Fruit fly (Drosophila melanogaster) whole organism, embryonic: ENCODE results near the gene CG2691.

ENCODE experiments used
- B-H1 ChIP-seq: fragments of 200-800 bp; sonication (Bioruptor generic); IDR thresholded peaks from 3 replicates; pipeline ENCODE4 v1.3.6; 2022; ENCODE audit warnings: missing biosample characterization, missing genetic modification characterization
- CG10565 ChIP-seq: fragments of 200-800 bp; sonication (Bioruptor generic); optimal IDR thresholded peaks from 3 replicates; lab custom pipeline; 2016; ENCODE audit warnings: missing biosample characterization, mild to moderate bottlenecking, missing genetic modification characterization
- CG10959 ChIP-seq: fragments of 200-800 bp; sonication (Bioruptor generic); IDR thresholded peaks from 2 replicates; pipeline ENCODE4 v1.3.6; 2022; ENCODE audit warnings: missing biosample characterization, missing genetic modification characterization
- CG12071 ChIP-seq: fragments of 200-800 bp; sonication (Bioruptor generic); optimal IDR thresholded peaks from 3 replicates; lab custom pipeline; 2018; ENCODE audit warnings: missing biosample characterization, mild to moderate bottlenecking, missing genetic modification characterization
- CG13296 ChIP-seq: fragments of 200-800 bp; sonication (Bioruptor generic); optimal IDR thresholded peaks from 3 replicates; lab custom pipeline; 2018; ENCODE audit warnings: missing biosample characterization, mild to moderate bottlenecking, missing genetic modification characterization
- CG14860 ChIP-seq: fragments of 200-800 bp; sonication (Bioruptor generic); IDR thresholded peaks from 3 replicates; pipeline ENCODE4 v1.3.6; 2022; ENCODE audit warnings: missing biosample characterization, missing genetic modification characterization; ENCODE audit not compliant: partially characterized antibody
- CG15601 ChIP-seq: fragments of 200-800 bp; sonication (Bioruptor generic); optimal IDR thresholded peaks from 3 replicates; lab custom pipeline; 2019; ENCODE audit warnings: missing biosample characterization, mild to moderate bottlenecking, missing genetic modification characterization, moderate library complexity
- CG1602 ChIP-seq: fragments of 200-800 bp; sonication (Bioruptor generic); optimal IDR thresholded peaks from 3 replicates; lab custom pipeline; 2016; ENCODE audit warnings: missing biosample characterization, missing genetic modification characterization
- CG16813 ChIP-seq: fragments of 200-800 bp; sonication (Bioruptor generic); IDR thresholded peaks from 3 replicates; pipeline ENCODE4 v1.3.6; 2022; ENCODE audit warnings: missing biosample characterization, missing genetic modification characterization; ENCODE audit not compliant: partially characterized antibody
- CG17328 ChIP-seq: fragments of 200-800 bp; sonication (Bioruptor generic); IDR thresholded peaks from 2 replicates; pipeline ENCODE4 v1.3.6; 2022; ENCODE audit warnings: missing biosample characterization, missing genetic modification characterization
- CG17802 ChIP-seq: fragments of 200-800 bp; sonication (Bioruptor generic); optimal IDR thresholded peaks from 2 replicates; lab custom pipeline; 2018; ENCODE audit warnings: missing biosample characterization, mild to moderate bottlenecking, missing genetic modification characterization, moderate library complexity
- CG18619 ChIP-seq: fragments of 200-800 bp; sonication (Bioruptor generic); optimal IDR thresholded peaks from 3 replicates; lab custom pipeline; 2017; ENCODE audit warnings: missing biosample characterization, mild to moderate bottlenecking, missing genetic modification characterization
- CG2202 ChIP-seq: fragments of 200-800 bp; sonication (Bioruptor generic); optimal IDR thresholded peaks from 2 replicates; lab custom pipeline; 2018; ENCODE audit warnings: missing biosample characterization, mild to moderate bottlenecking, missing genetic modification characterization
- CG2678 ChIP-seq: fragments of 200-800 bp; sonication (Bioruptor generic); optimal IDR thresholded peaks from 3 replicates; lab custom pipeline; 2019; ENCODE audit warnings: missing biosample characterization, mild to moderate bottlenecking, missing genetic modification characterization, moderate library complexity
- CG31224 ChIP-seq: fragments of 200-800 bp; sonication (Bioruptor generic); IDR thresholded peaks from 2 replicates; pipeline ENCODE4 v1.3.6; 2022; ENCODE audit warnings: missing biosample characterization, missing genetic modification characterization
- CG33557 ChIP-seq: fragments of 200-800 bp; sonication (Bioruptor generic); optimal IDR thresholded peaks from 2 replicates; lab custom pipeline; 2019; ENCODE audit warnings: missing biosample characterization, mild to moderate bottlenecking, missing genetic modification characterization, moderate library complexity
- CG34224 ChIP-seq: fragments of 200-800 bp; sonication (Bioruptor generic); IDR thresholded peaks from 3 replicates; pipeline ENCODE4 v1.3.6; 2022; ENCODE audit warnings: missing biosample characterization, missing genetic modification characterization; ENCODE audit not compliant: partially characterized antibody
- CG3995 ChIP-seq: fragments of 200-800 bp; sonication (Bioruptor generic); optimal IDR thresholded peaks from 3 replicates; lab custom pipeline; 2016; ENCODE audit warnings: missing biosample characterization, missing genetic modification characterization
- CG6272 ChIP-seq: fragments of 200-800 bp; sonication (Bioruptor generic); IDR thresholded peaks from 2 replicates; pipeline ENCODE4 v1.3.6; 2022; ENCODE audit warnings: missing biosample characterization, missing genetic modification characterization
- CG7745 ChIP-seq: fragments of 200-800 bp; sonication (Bioruptor generic); optimal IDR thresholded peaks from 2 replicates; lab custom pipeline; 2018; ENCODE audit warnings: missing biosample characterization, mild to moderate bottlenecking, missing genetic modification characterization, moderate library complexity
- CG7963 ChIP-seq: fragments of 200-800 bp; sonication (Bioruptor generic); IDR thresholded peaks from 3 replicates; pipeline ENCODE4 v1.3.6; 2022; ENCODE audit warnings: missing biosample characterization, missing genetic modification characterization; ENCODE audit not compliant: partially characterized antibody
- CG8089 ChIP-seq: fragments of 200-800 bp; sonication (Bioruptor generic); optimal IDR thresholded peaks from 3 replicates; lab custom pipeline; 2016; ENCODE audit warnings: missing biosample characterization, missing genetic modification characterization
- CG8765 ChIP-seq: fragments of 200-800 bp; sonication (Bioruptor generic); IDR thresholded peaks from 2 replicates; pipeline ENCODE4 v1.3.6; 2022; ENCODE audit warnings: missing biosample characterization, missing genetic modification characterization
- CG9609 ChIP-seq: fragments of 200-800 bp; sonication (Bioruptor generic); optimal IDR thresholded peaks from 3 replicates; lab custom pipeline; 2016; ENCODE audit warnings: missing biosample characterization, missing genetic modification characterization
- Dll ChIP-seq: fragments of 200-800 bp; sonication (Bioruptor generic); IDR thresholded peaks from 4 replicates; pipeline ENCODE4 v1.3.6; 2022; ENCODE audit warnings: missing biosample characterization, missing genetic modification characterization; ENCODE audit not compliant: partially characterized antibody
- HLH4C ChIP-seq: fragments of 200-800 bp; sonication (Bioruptor generic); IDR thresholded peaks from 3 replicates; pipeline ENCODE4 v1.3.6; 2022; ENCODE audit warnings: missing biosample characterization, missing genetic modification characterization; ENCODE audit not compliant: partially characterized antibody
- HmgZ ChIP-seq: fragments of 200-800 bp; sonication (Bioruptor generic); optimal IDR thresholded peaks from 2 replicates; lab custom pipeline; 2018; ENCODE audit warnings: missing biosample characterization, mild to moderate bottlenecking, missing genetic modification characterization
- Hr39 ChIP-seq: fragments of >200 bp; optimal IDR thresholded peaks from 2 replicates; lab custom pipeline; 2017
- MESR4 ChIP-seq: fragments of 200-800 bp; sonication (Bioruptor generic); optimal IDR thresholded peaks from 2 replicates; lab custom pipeline; 2018; ENCODE audit warnings: missing biosample characterization, mild to moderate bottlenecking, missing genetic modification characterization, moderate library complexity
- MTF-1 ChIP-seq: fragments of 200-800 bp; sonication (Bioruptor generic); optimal IDR thresholded peaks from 2 replicates; lab custom pipeline; 2018; ENCODE audit warnings: missing biosample characterization, mild to moderate bottlenecking, missing genetic modification characterization, borderline replicate concordance
- Meics ChIP-seq: fragments of 200-800 bp; sonication (Bioruptor generic); optimal IDR thresholded peaks from 2 replicates; lab custom pipeline; 2017; ENCODE audit warnings: missing biosample characterization, mild to moderate bottlenecking, missing genetic modification characterization
- Mrtf ChIP-seq: fragments of 200-800 bp; sonication (Bioruptor generic); IDR thresholded peaks from 3 replicates; pipeline ENCODE4 v1.3.6; 2022; ENCODE audit warnings: missing biosample characterization, missing genetic modification characterization
- NC2β ChIP-seq: fragments of 200-800 bp; sonication (Bioruptor generic); optimal IDR thresholded peaks from 2 replicates; lab custom pipeline; 2016; ENCODE audit warnings: missing biosample characterization, missing genetic modification characterization
- Oli ChIP-seq: fragments of 200-800 bp; sonication (Bioruptor generic); optimal IDR thresholded peaks from 2 replicates; lab custom pipeline; 2018; ENCODE audit warnings: missing biosample characterization, mild to moderate bottlenecking, missing genetic modification characterization, moderate library complexity
- Opbp ChIP-seq: fragments of 200-800 bp; sonication (Bioruptor generic); IDR thresholded peaks from 3 replicates; pipeline ENCODE4 v1.3.6; 2022; ENCODE audit warnings: missing biosample characterization, missing genetic modification characterization; ENCODE audit not compliant: partially characterized antibody
- Ravus ChIP-seq: fragments of 200-800 bp; sonication (Bioruptor generic); IDR thresholded peaks from 2 replicates; pipeline ENCODE4 v1.3.6; 2022; ENCODE audit warnings: missing biosample characterization, missing genetic modification characterization
- YL-1 ChIP-seq: fragments of 200-800 bp; sonication (Bioruptor generic); optimal IDR thresholded peaks from 3 replicates; lab custom pipeline; 2017; ENCODE audit warnings: missing biosample characterization, mild to moderate bottlenecking, missing genetic modification characterization
- amos ChIP-seq: fragments of 200-800 bp; sonication (Bioruptor generic); IDR thresholded peaks from 2 replicates; pipeline ENCODE4 v1.3.6; 2022; ENCODE audit warnings: missing biosample characterization, missing genetic modification characterization; ENCODE audit not compliant: partially characterized antibody
- chif ChIP-seq, 2 experiments: fragments of 200-800 bp; sonication (Bioruptor generic); optimal IDR thresholded peaks; 3 replicates each; lab custom pipeline; 2016; ENCODE audit warnings: missing biosample characterization in 2 of 2, missing genetic modification characterization in 2 of 2
- danr ChIP-seq: fragments of 200-800 bp; sonication (Bioruptor generic); IDR thresholded peaks from 2 replicates; pipeline ENCODE4 v1.3.6; 2022; ENCODE audit warnings: missing biosample characterization, missing genetic modification characterization
- grn ChIP-seq: fragments of 200-800 bp; sonication (Bioruptor generic); optimal IDR thresholded peaks from 3 replicates; lab custom pipeline; 2017; ENCODE audit warnings: missing biosample characterization, missing genetic modification characterization
- gt ChIP-seq: fragments of 200-800 bp; sonication (Bioruptor generic); IDR thresholded peaks from 2 replicates; pipeline ENCODE4 v1.3.6; 2022; ENCODE audit warnings: missing biosample characterization, missing genetic modification characterization
- lola ChIP-seq, 3 experiments: fragments of >200 bp in 2 of 3; fragments of 200-800 bp in 1 of 3; sonication (Bioruptor generic) in 1 of 3; optimal IDR thresholded peaks; 2 replicates each; lab custom pipeline; 2017 to 2019; ENCODE audit warnings: missing biosample characterization in 3 of 3, missing genetic modification characterization in 3 of 3, mild to moderate bottlenecking in 1 of 3, moderate library complexity in 1 of 3
- otp ChIP-seq: fragments of 200-800 bp; sonication (Bioruptor generic); IDR thresholded peaks from 3 replicates; pipeline ENCODE4, ENCODE4 v1.3.6; 2022; ENCODE audit warnings: missing biosample characterization, missing genetic modification characterization
- phol ChIP-seq: fragments of 200-800 bp; sonication (Bioruptor generic); optimal IDR thresholded peaks from 3 replicates; lab custom pipeline; 2018; ENCODE audit warnings: missing biosample characterization, mild to moderate bottlenecking, missing genetic modification characterization, moderate library complexity
- salm ChIP-seq: fragments of 200-800 bp; sonication (Bioruptor generic); optimal IDR thresholded peaks from 2 replicates; lab custom pipeline; 2018; ENCODE audit warnings: missing biosample characterization, mild to moderate bottlenecking, missing genetic modification characterization
- sqz ChIP-seq: fragments of 200-800 bp; sonication (Bioruptor generic); optimal IDR thresholded peaks from 3 replicates; lab custom pipeline; 2018; ENCODE audit warnings: missing biosample characterization, mild to moderate bottlenecking, missing genetic modification characterization
- tna ChIP-seq: fragments of 200-800 bp; sonication (Bioruptor generic); IDR thresholded peaks from 2 replicates; pipeline ENCODE4 v1.3.6; 2022; ENCODE audit warnings: missing biosample characterization, missing genetic modification characterization; ENCODE audit not compliant: partially characterized antibody
- z ChIP-seq: fragments of 200-800 bp; sonication (Bioruptor generic); IDR thresholded peaks from 3 replicates; pipeline ENCODE4 v1.3.6; 2022; ENCODE audit warnings: missing biosample characterization, missing genetic modification characterization

Gene CG2691

DNA sequence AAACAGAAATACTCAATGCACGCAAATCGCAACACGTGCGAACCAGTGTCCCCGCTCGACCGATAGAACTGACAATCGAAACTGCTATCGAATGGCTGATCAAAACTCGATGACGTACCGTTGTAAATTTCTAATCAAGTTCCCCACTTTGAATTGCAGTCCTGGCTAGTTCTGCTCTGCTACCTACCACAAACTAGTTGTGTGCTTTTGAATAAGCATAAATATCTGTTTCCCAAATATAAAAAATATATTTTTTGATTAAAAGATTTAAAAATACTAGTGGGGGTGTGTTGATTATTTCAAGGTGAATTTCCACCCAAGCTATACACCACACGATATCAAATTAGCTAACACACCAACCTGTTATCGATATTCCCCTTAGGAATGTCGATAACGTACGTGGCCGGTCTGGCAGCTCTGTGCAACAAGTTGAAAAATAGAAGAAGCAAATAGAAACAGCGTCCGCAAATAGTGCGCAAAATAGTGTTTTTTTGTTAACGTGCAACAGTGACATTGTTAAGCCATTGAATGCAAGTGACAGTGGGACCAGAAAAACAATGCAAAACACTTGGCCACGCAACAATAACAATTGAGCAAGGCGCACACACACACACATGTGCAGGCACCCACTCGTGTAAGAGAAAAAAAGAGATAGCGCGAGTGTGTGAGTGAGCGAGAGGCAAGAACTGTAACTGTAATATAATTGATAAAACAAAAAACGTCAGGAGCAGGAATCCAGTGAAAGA is at the start of gene CG2691, which contains the start of gene NFAT (continued):
- peak; percentile 85 for TF ChIP-seq HLH4C (GFP tag; lab: Robert Waterston, UW)
- no peak for TF ChIP-seq CG9609 (GFP tag; lab: Kevin White, UChicago)
- TF ChIP-seq HmgZ: no peak
- TF ChIP-seq CG3995 (GFP tag; lab: Kevin White, UChicago): no peak
- no peak for TF ChIP-seq CG17328
- no peak for TF ChIP-seq lola (GFP tag; optimal IDR thresholded peaks at IDR 0.05; lab: Kevin White, UChicago)
- no peak for TF ChIP-seq CG10959 (GFP tag; lab: Robert Waterston, UW)
- no peak for TF ChIP-seq CG2678
- TF ChIP-seq Dll (GFP tag; lab: Robert Waterston, UW): peak; percentile 66; the same call in 3 of the 4 replicates
- TF ChIP-seq gt (GFP tag; lab: Robert Waterston, UW): no peak
- peak; percentile 61; the same call in 2 of the 3 replicates for TF ChIP-seq CG14860 (GFP tag; lab: Robert Waterston, UW)
- no peak for TF ChIP-seq CG31224
- TF ChIP-seq CG34224 (GFP tag; lab: Robert Waterston, UW): peak; percentile 71; the same call in 2 of the 3 replicates
- no peak for TF ChIP-seq CG2202 (tag; lab: Kevin White, UChicago)
- TF ChIP-seq NC2β (GFP tag; lab: Kevin White, UChicago): peak; percentile 5
- TF ChIP-seq MESR4 (GFP tag; lab: Kevin White, UChicago): peak; percentile 78
- no peak for TF ChIP-seq danr
- TF ChIP-seq phol (tag; lab: Kevin White, UChicago): peak; percentile 41
- TF ChIP-seq Hr39: no peak
- TF ChIP-seq CG6272 (GFP tag; lab: Robert Waterston, UW): no peak
- no peak for TF ChIP-seq CG12071 (GFP tag; lab: Kevin White, UChicago)
- no peak for TF ChIP-seq CG33557
- no peak for TF ChIP-seq MTF-1 (GFP tag; lab: Kevin White, UChicago)
- TF ChIP-seq sqz (GFP tag; lab: Kevin White, UChicago): peak; percentile 80
- TF ChIP-seq CG7745: no peak
- no peak for TF ChIP-seq Ravus (GFP tag; lab: Robert Waterston, UW)
- no peak for TF ChIP-seq CG8765
- no peak for TF ChIP-seq CG8089 (GFP tag; lab: Kevin White, UChicago)
- TF ChIP-seq grn (GFP tag; lab: Kevin White, UChicago): no peak
- peak; percentile 64 for TF ChIP-seq CG16813 (GFP tag; lab: Robert Waterston, UW)
- TF ChIP-seq Oli: no peak
- TF ChIP-seq z (GFP tag; lab: Robert Waterston, UW): no peak
- peak; percentile 48 for TF ChIP-seq tna
- TF ChIP-seq Meics (GFP tag; lab: Kevin White, UChicago): no peak
- TF ChIP-seq salm (tag; lab: Kevin White, UChicago): no peak
- no peak for TF ChIP-seq otp
- TF ChIP-seq B-H1 (GFP tag; lab: Robert Waterston, UW): no peak
- no peak for TF ChIP-seq CG15601 (tag; lab: Kevin White, UChicago)
- no peak for TF ChIP-seq chif (GFP tag; optimal IDR thresholded peaks at IDR 0.05; lab: Kevin White, UChicago)
- TF ChIP-seq amos (GFP tag; lab: Robert Waterston, UW): peak; percentile 69; the same call in 1 of the 2 replicates
- TF ChIP-seq Mrtf (GFP tag; lab: Robert Waterston, UW): no peak
- peak; percentile 44 for TF ChIP-seq YL-1 (GFP tag; lab: Kevin White, UChicago)
- no peak for TF ChIP-seq CG7963
- TF ChIP-seq CG17802: no peak
- 0 out of 3 replicates have a peak, but pooled peaks have one; percentile 28 for TF ChIP-seq Opbp (GFP tag; lab: Robert Waterston, UW)
- TF ChIP-seq CG13296: no peak
- no peak for TF ChIP-seq CG10565
- TF ChIP-seq CG18619 (GFP tag; lab: Kevin White, UChicago): no peak
- TF ChIP-seq CG1602 (GFP tag; lab: Kevin White, UChicago): no peak
